Worm (Caenorhabditis elegans) whole organism, young adult: ENCODE results near the gene fbxa-4.

Experiments used
- B0019.2 ChIP-seq: fragments of 200-800 bp; sonication (Bioruptor generic); conservative IDR thresholded peaks from 2 replicates; pipeline ENCODE4 v1.3.6; 2022; ENCODE audit warnings: missing genetic modification reagents, missing genetic modification characterization, missing compliant biosample characterization
- F22D6.2 ChIP-seq: sonication (generic microtip); optimal IDR thresholded peaks from 2 replicates; lab custom pipeline; 2016; ENCODE audit warnings: mild to moderate bottlenecking, missing genetic modification characterization, missing compliant biosample characterization
- F55B11.4 ChIP-seq: sonication (generic microtip); optimal IDR thresholded peaks from 2 replicates; lab custom pipeline; 2016; ENCODE audit warnings: missing compliant biosample characterization, missing genetic modification characterization, borderline replicate concordance; ENCODE audit not compliant: insufficient read depth
- F57A8.1 ChIP-seq: fragments of 200-800 bp; sonication (Bioruptor generic); optimal IDR thresholded peaks from 2 replicates; lab custom pipeline; 2018; ENCODE audit warnings: mild to moderate bottlenecking, missing genetic modification characterization, moderate library complexity, missing compliant biosample characterization
- F57C9.4 ChIP-seq: sonication (generic microtip); optimal IDR thresholded peaks from 2 replicates; lab custom pipeline; 2017; ENCODE audit warnings: mild to moderate bottlenecking, missing genetic modification characterization, missing compliant biosample characterization
- Y56A3A.18 ChIP-seq: fragments of 200-800 bp; sonication (Bioruptor generic); IDR thresholded peaks from 2 replicates; pipeline ENCODE4 v1.3.6; 2022; ENCODE audit warnings: missing genetic modification reagents, missing genetic modification characterization, missing compliant biosample characterization
- Y79H2A.3 ChIP-seq: fragments of 200-800 bp; sonication (Bioruptor generic); conservative IDR thresholded peaks from 2 replicates; pipeline ENCODE4 v1.3.6; 2022; ENCODE audit warnings: missing genetic modification reagents, missing genetic modification characterization, missing compliant biosample characterization
- akir-1 ChIP-seq: fragments of 200-800 bp; sonication (Bioruptor generic); optimal IDR thresholded peaks from 2 replicates; lab custom pipeline; 2018; ENCODE audit warnings: mild to moderate bottlenecking, missing genetic modification characterization, moderate library complexity, missing compliant biosample characterization
- bed-1 ChIP-seq: fragments of 200-800 bp; sonication (Bioruptor generic); IDR thresholded peaks from 2 replicates; pipeline ENCODE4 v1.3.6; 2022; ENCODE audit warnings: missing genetic modification reagents, missing genetic modification characterization, missing compliant biosample characterization
- ceh-91 ChIP-seq: fragments of 200-800 bp; sonication (Bioruptor generic); IDR thresholded peaks from 2 replicates; pipeline ENCODE4 v1.3.6; 2022; ENCODE audit warnings: missing genetic modification reagents, missing genetic modification characterization, missing compliant biosample characterization
- egl-18 ChIP-seq: fragments of 200-800 bp; sonication (Bioruptor generic); IDR thresholded peaks from 2 replicates; pipeline ENCODE4 v1.3.6; 2022; ENCODE audit warnings: missing genetic modification reagents, missing genetic modification characterization, missing compliant biosample characterization
- egl-44 ChIP-seq: fragments of 200-800 bp; sonication (Bioruptor generic); IDR thresholded peaks from 2 replicates; pipeline ENCODE4 v1.3.6; 2022; ENCODE audit warnings: missing genetic modification reagents, missing genetic modification characterization, missing compliant biosample characterization
- egrh-3 ChIP-seq: fragments of 200-800 bp; sonication (Bioruptor generic); IDR thresholded peaks from 2 replicates; pipeline ENCODE4 v1.3.6; 2022; ENCODE audit warnings: missing genetic modification reagents, missing genetic modification characterization, missing compliant biosample characterization
- ekl-4 ChIP-seq: fragments of 200-800 bp; sonication (Bioruptor generic); IDR thresholded peaks from 2 replicates; pipeline ENCODE4 v1.3.6; 2022; ENCODE audit warnings: missing genetic modification reagents, missing genetic modification characterization, missing compliant biosample characterization
- fkh-3 ChIP-seq: sonication (generic microtip); optimal IDR thresholded peaks from 2 replicates; lab custom pipeline; 2016; ENCODE audit warnings: mild to moderate bottlenecking, missing genetic modification characterization, missing compliant biosample characterization
- hsf-1 ChIP-seq: fragments of 200-800 bp; sonication (Bioruptor generic); IDR thresholded peaks from 2 replicates; pipeline ENCODE4 v1.3.6; 2022; ENCODE audit warnings: missing genetic modification reagents, missing genetic modification characterization, missing compliant biosample characterization
- lag-1 ChIP-seq: fragments of 200-800 bp; sonication (Bioruptor generic); IDR thresholded peaks from 2 replicates; pipeline ENCODE4 v1.3.6; 2022; ENCODE audit warnings: missing genetic modification reagents, missing genetic modification characterization, missing compliant biosample characterization
- lin-26 ChIP-seq: fragments of 200-800 bp; sonication (Bioruptor generic); IDR thresholded peaks from 2 replicates; pipeline ENCODE4 v1.3.6; 2022; ENCODE audit warnings: missing genetic modification reagents, missing genetic modification characterization, missing compliant biosample characterization
- madf-10 ChIP-seq: sonication (generic microtip); optimal IDR thresholded peaks from 2 replicates; lab custom pipeline; 2016; ENCODE audit warnings: mild to moderate bottlenecking, missing genetic modification characterization, missing compliant biosample characterization
- mxl-1 ChIP-seq: sonication (generic microtip); optimal IDR thresholded peaks from 2 replicates; lab custom pipeline; 2016; ENCODE audit warnings: missing genetic modification characterization, missing compliant biosample characterization
- nhr-179 ChIP-seq: sonication (generic microtip); optimal IDR thresholded peaks from 2 replicates; lab custom pipeline; 2016; ENCODE audit warnings: mild to moderate bottlenecking, missing genetic modification characterization, missing compliant biosample characterization
- pha-4 ChIP-seq: fragments of 150-350 bp; sonication (generic microtip); optimal IDR thresholded peaks from 2 replicates; lab custom pipeline; 2014; ENCODE audit warnings: missing biosample characterization, missing genetic modification reagents, missing genetic modification characterization
- sdz-38 ChIP-seq: sonication (generic microtip); optimal IDR thresholded peaks from 2 replicates; lab custom pipeline; 2016; ENCODE audit warnings: missing genotype, missing genetic modification characterization, missing compliant biosample characterization
- somi-1 ChIP-seq: fragments of 200-800 bp; sonication (Bioruptor generic); optimal IDR thresholded peaks from 2 replicates; lab custom pipeline; 2018; ENCODE audit warnings: mild to moderate bottlenecking, missing genetic modification characterization, missing compliant biosample characterization
- tbx-9 ChIP-seq: sonication (generic microtip); optimal IDR thresholded peaks from 2 replicates; lab custom pipeline; 2016; ENCODE audit warnings: borderline replicate concordance, missing genetic modification characterization, inconsistent platforms, missing compliant biosample characterization
- tlf-1 ChIP-seq: fragments of 200-800 bp; sonication (Bioruptor generic); optimal IDR thresholded peaks from 2 replicates; lab custom pipeline; 2018; ENCODE audit warnings: mild to moderate bottlenecking, missing genetic modification characterization, missing compliant biosample characterization
- zim-3 ChIP-seq: sonication (generic microtip); optimal IDR thresholded peaks from 2 replicates; lab custom pipeline; 2017; ENCODE audit warnings: mild to moderate bottlenecking, missing genetic modification characterization, moderate library complexity, missing compliant biosample characterization
- ztf-18 ChIP-seq: sonication (generic microtip); optimal IDR thresholded peaks from 2 replicates; lab custom pipeline; 2016; ENCODE audit warnings: missing genotype, mild to moderate bottlenecking, missing genetic modification characterization, missing compliant biosample characterization
- ztf-25 ChIP-seq: fragments of 200-800 bp; sonication (Bioruptor generic); IDR thresholded peaks from 2 replicates; pipeline ENCODE4 v1.3.6; 2022; ENCODE audit warnings: missing genetic modification reagents, missing genetic modification characterization, missing compliant biosample characterization
- ztf-28 ChIP-seq: fragments of 200-800 bp; sonication (Bioruptor generic); IDR thresholded peaks from 2 replicates; pipeline ENCODE4 v1.3.6; 2022; ENCODE audit warnings: missing genetic modification reagents, missing genetic modification characterization, missing compliant biosample characterization
- ztf-3 ChIP-seq: fragments of 200-800 bp; sonication (Bioruptor generic); optimal IDR thresholded peaks from 2 replicates; lab custom pipeline; 2018; ENCODE audit warnings: mild to moderate bottlenecking, missing genetic modification characterization, missing compliant biosample characterization

Gene fbxa-4

DNA sequence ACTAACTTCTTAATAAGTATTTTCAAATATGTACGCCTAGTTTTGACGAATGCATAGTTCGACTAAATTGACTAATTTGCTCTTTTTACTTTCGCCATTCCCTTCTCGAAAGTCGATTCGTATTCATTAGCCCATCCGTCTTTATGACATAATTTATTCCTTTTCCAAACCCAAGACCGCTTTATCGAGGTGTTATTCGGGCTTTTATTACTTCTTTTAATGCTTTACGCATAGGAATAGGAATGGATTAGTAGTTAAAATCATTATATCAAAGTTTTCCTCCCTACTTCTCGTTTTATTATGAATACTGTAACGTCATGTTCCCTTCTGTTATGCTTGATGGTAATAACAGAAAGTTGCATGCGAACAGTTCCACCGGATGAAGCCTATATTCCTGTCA lies 40.4 kb downstream of the fbxa-4 start, which contains the start of gene F16G10.2 (continued):
- TF ChIP-seq hsf-1 (GFP tag; lab: Robert Waterston, UW) (no peak), egl-18 (GFP tag; lab: Robert Waterston, UW) (no peak), ceh-91 (GFP tag; lab: Robert Waterston, UW) (no peak)

DNA sequence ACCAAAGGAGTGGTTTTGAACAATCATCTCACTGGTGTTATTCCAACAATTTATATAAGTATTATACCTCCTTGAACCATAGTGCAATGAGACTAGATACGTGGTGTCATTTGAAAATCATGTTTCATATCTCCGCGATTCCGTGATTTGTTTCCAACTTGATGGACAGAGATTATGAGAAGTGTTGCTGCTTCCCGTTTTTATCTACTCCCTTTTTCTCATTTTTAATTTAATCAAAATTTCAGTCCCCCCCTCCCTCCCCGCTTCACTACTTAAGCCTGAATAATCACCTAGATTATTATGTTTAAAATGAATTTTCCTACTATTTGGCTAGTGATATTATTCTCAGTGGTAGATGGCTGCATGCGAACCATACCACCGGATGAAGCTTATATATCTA lies 43.2 kb downstream of the fbxa-4 start, which contains the start of gene F16G10.3:
TSS of gene F16G10.3 (plus strand) at position 301 of the 400 bp plus-strand sequence.
- TF ChIP-seq Y56A3A.18 (GFP tag; lab: Robert Waterston, UW): no peak

ce11 chrII:2368956-2369355 lies 46.4 kb downstream of the fbxa-4 start, which contains the start of gene hpo-25:
Gene hpo-25, plus strand, starts transcription at chrII:2369256.
- TF ChIP-seq somi-1 (GFP tag; lab: Kevin White, UChicago) (no peak), ztf-18 (tag; lab: Kevin White, UChicago) (no peak), F57A8.1 (GFP tag; lab: Kevin White, UChicago) (no peak), madf-10 (tag; lab: Kevin White, UChicago) (no peak), pha-4 (tag; lab: Kevin White, UChicago) (no peak), tbx-9 (no peak), F55B11.4 (tag; lab: Kevin White, UChicago) (no peak), ztf-3 (GFP tag; lab: Kevin White, UChicago) (no peak), sdz-38 (no peak), Y79H2A.3 (GFP tag; lab: Robert Waterston, UW) (no peak), nhr-179 (tag; lab: Kevin White, UChicago) (no peak), egrh-3 (GFP tag; lab: Robert Waterston, UW) (no peak), egl-44 (GFP tag; lab: Robert Waterston, UW) (no peak), F57C9.4 (no peak), lin-26 (GFP tag; lab: Robert Waterston, UW) (no peak), tlf-1 (GFP tag; lab: Kevin White, UChicago) (no peak)

DNA sequence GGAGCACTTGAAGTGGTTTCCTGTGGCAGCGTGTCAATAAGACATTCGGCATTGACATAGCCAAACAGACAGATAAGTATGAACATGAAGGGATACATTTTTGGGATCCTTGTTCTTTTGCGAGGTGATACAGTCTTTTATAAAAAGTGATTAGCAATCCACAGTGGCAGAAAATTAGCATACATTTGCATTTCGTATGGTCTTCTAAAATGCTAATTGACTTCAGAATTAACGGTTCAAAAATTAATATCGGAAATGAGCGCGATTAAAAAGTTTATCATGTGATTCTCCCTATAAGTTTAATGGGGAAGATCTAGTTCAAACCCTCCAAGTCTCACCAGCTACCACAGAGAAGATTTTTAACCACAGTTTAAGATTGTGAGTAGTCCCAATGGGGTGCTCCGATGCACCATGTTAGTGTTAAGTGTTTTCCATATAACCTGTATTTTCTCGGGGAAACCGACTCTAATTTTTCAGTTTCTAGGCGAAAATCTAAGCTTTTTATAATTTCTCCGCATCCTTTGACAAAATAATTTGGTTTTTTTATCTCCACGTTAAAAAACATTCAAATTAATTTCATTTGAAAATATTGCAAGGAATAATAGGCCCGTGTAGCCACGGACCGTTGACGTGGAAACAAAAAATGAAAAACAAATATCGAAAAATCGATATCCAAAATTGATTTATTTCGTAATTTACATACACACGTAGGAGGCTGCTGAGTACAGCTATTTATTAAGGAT lies 48.5 kb downstream of the fbxa-4 start, which contains the start of the genes F43C11.12 and F16G10.5:
TSS of gene F43C11.12 (minus strand) at position 101 of the 743 bp plus-strand sequence.
TSS of gene F16G10.5 (plus strand) at position 693 of the 743 bp plus-strand sequence.
- TF ChIP-seq ztf-28 (no peak), B0019.2 (GFP tag; lab: Robert Waterston, UW) (no peak), F22D6.2 (tag; lab: Kevin White, UChicago) (no peak), ekl-4 (GFP tag; lab: Robert Waterston, UW) (no peak), akir-1 (no peak), bed-1 (GFP tag; lab: Robert Waterston, UW) (no peak), lag-1 (GFP tag; lab: Robert Waterston, UW) (no peak), mxl-1 (tag; lab: Kevin White, UChicago) (no peak), ztf-25 (GFP tag; lab: Robert Waterston, UW) (no peak), madf-10 (tag; lab: Kevin White, UChicago) (no peak), zim-3 (tag; lab: Kevin White, UChicago) (no peak), fkh-3 (tag; lab: Kevin White, UChicago) (no peak), Y56A3A.18 (GFP tag; lab: Robert Waterston, UW) (no peak), pha-4 (tag; lab: Kevin White, UChicago) (no peak)
- TF ChIP-seq, all 124 proteins: peak for 0
